Fruit fly (Drosophila melanogaster): ENCODE measurements around the gene hoe2.

DNA sequence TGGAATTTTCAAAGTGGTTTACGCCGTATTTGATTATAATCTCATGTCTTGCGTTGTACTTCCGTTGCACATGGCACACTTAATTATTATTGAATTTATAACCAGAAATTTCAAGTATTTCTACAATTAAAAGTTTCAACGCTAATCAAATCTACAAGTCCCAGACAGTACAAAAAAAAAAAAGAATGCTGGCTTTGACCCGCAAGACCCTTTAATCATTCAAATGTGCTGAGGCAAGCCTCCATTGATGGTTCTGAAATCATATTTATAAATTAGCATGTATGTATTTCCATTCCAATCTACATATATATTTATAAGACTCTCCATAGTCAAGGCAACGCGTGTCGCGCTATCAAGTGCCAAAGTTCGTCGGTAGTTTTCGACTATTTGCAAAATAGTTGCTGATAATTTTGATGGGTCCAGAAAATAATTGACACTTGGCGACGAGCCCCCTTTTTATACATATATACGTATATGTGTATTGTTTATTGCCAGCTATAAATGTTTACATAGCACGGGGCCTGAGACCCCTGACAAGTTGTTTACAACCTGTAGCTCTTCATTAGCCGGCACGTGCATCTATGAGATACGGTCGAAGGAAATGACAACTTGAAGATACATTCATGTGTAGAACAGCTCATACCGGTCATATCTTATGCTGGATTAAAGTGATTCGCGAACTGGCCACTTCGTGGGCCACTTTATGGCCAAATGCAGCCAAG lies 39.6 kb downstream of the hoe2 start:
- TF ChIP-seq CG32264 (GFP tag; optimal IDR thresholded peaks at IDR 0.05) (no peak), fru (GFP tag; optimal IDR thresholded peaks at IDR 0.05) (no peak), psq (GFP tag; optimal IDR thresholded peaks at IDR 0.05) (no peak), usp (GFP tag; optimal IDR thresholded peaks at IDR 0.05) (no peak), ey (GFP tag; optimal IDR thresholded peaks at IDR 0.05) (no peak), pan (optimal IDR thresholded peaks at IDR 0.05) (no peak), Myc (optimal IDR thresholded peaks at IDR 0.05) (no peak), lola (GFP tag; optimal IDR thresholded peaks at IDR 0.05) (no peak), Hr78 (GFP tag; optimal IDR thresholded peaks at IDR 0.05) (no peak), Vsx2 (GFP tag; optimal IDR thresholded peaks at IDR 0.05; ENCODE audit: partially characterized antibody) (no peak), Hnf4 (GFP tag; optimal IDR thresholded peaks at IDR 0.05) (no peak)
